Fruit fly (Drosophila melanogaster) whole organism, embryonic: ENCODE results near the gene Ac76E.

ENCODE experiments used
- Abd-B ChIP-seq: fragments of 200-800 bp; sonication (Bioruptor generic); optimal IDR thresholded peaks from 2 replicates; lab custom pipeline; 2018; ENCODE audit warnings: missing biosample characterization, mild to moderate bottlenecking, missing genetic modification characterization, moderate library complexity
- Atf6 ChIP-seq: fragments of 200-800 bp; sonication (Bioruptor generic); IDR thresholded peaks from 2 replicates; pipeline ENCODE4 v1.3.6; 2022; ENCODE audit warnings: missing biosample characterization, missing genetic modification characterization
- CG1024 ChIP-seq: fragments of 200-800 bp; sonication (Bioruptor generic); IDR thresholded peaks from 2 replicates; pipeline ENCODE4 v1.3.6; 2022; ENCODE audit warnings: missing biosample characterization, missing genetic modification characterization
- CG10654 ChIP-seq: fragments of 200-800 bp; sonication (Bioruptor generic); optimal IDR thresholded peaks from 2 replicates; lab custom pipeline; 2016; ENCODE audit warnings: missing biosample characterization, missing genetic modification characterization
- CG11696 ChIP-seq: fragments of 200-800 bp; sonication (Bioruptor generic); IDR thresholded peaks from 2 replicates; pipeline ENCODE4 v1.3.6; 2022; ENCODE audit warnings: missing biosample characterization, missing genetic modification characterization
- CG12299 ChIP-seq: fragments of 200-800 bp; sonication (Bioruptor generic); optimal IDR thresholded peaks from 2 replicates; lab custom pipeline; 2018; ENCODE audit warnings: missing biosample characterization, mild to moderate bottlenecking, missing genetic modification characterization
- CG12659 ChIP-seq: fragments of 200-800 bp; sonication (Bioruptor generic); optimal IDR thresholded peaks from 3 replicates; lab custom pipeline; 2017; ENCODE audit warnings: mild to moderate bottlenecking, missing biosample characterization, missing genetic modification reagents, missing genetic modification characterization
- CG12744 ChIP-seq: fragments of 200-800 bp; sonication (Bioruptor generic); optimal IDR thresholded peaks from 2 replicates; lab custom pipeline; 2016; ENCODE audit warnings: missing biosample characterization, missing genetic modification characterization
- CG13775 ChIP-seq: fragments of 200-800 bp; sonication (Bioruptor generic); optimal IDR thresholded peaks from 3 replicates; lab custom pipeline; 2017; ENCODE audit warnings: missing biosample characterization, mild to moderate bottlenecking, missing genetic modification characterization
- CG14050 ChIP-seq: fragments of 200-800 bp; sonication (Bioruptor generic); IDR thresholded peaks from 3 replicates; pipeline ENCODE4 v1.3.6; 2022; ENCODE audit warnings: missing biosample characterization, missing genetic modification characterization
- CG14710 ChIP-seq: fragments of 200-800 bp; sonication (Bioruptor generic); optimal IDR thresholded peaks from 3 replicates; lab custom pipeline; 2019; ENCODE audit warnings: missing biosample characterization, mild to moderate bottlenecking, missing genetic modification characterization, moderate library complexity
- CG15514 ChIP-seq: fragments of 200-800 bp; sonication (Bioruptor generic); optimal IDR thresholded peaks from 3 replicates; lab custom pipeline; 2017; ENCODE audit warnings: missing biosample characterization, missing genetic modification characterization, mild to moderate bottlenecking, moderate library complexity, missing genetic modification reagents
- CG17361 ChIP-seq: fragments of 200-800 bp; sonication (Bioruptor generic); IDR thresholded peaks from 3 replicates; pipeline ENCODE4 v1.3.6; 2022; ENCODE audit warnings: missing biosample characterization, missing genetic modification characterization
- CG2116 ChIP-seq: fragments of 200-800 bp; sonication (Bioruptor generic); optimal IDR thresholded peaks from 3 replicates; lab custom pipeline; 2018; ENCODE audit warnings: missing biosample characterization, mild to moderate bottlenecking, missing genetic modification characterization
- CG2712 ChIP-seq: fragments of 200-800 bp; optimal IDR thresholded peaks from 3 replicates; lab custom pipeline; 2019; ENCODE audit warnings: missing biosample characterization, mild to moderate bottlenecking, missing genetic modification characterization, moderate library complexity
- CG32772 ChIP-seq: fragments of 200-800 bp; sonication (Bioruptor generic); IDR thresholded peaks from 2 replicates; pipeline ENCODE4 v1.3.6; 2022; ENCODE audit warnings: missing biosample characterization, missing genetic modification characterization
- CG33213 ChIP-seq: fragments of 200-800 bp; sonication (Bioruptor generic); optimal IDR thresholded peaks from 3 replicates; lab custom pipeline; 2016; ENCODE audit warnings: missing biosample characterization, missing genetic modification characterization
- CG3847 ChIP-seq: fragments of 200-800 bp; sonication (Bioruptor generic); IDR thresholded peaks from 2 replicates; pipeline ENCODE4 v1.3.6; 2022; ENCODE audit warnings: missing biosample characterization, missing genetic modification characterization
- CG4617 ChIP-seq: fragments of 200-800 bp; sonication (Bioruptor generic); optimal IDR thresholded peaks from 3 replicates; lab custom pipeline; 2016; ENCODE audit warnings: missing biosample characterization, missing genetic modification characterization, borderline replicate concordance
- D19A ChIP-seq: fragments of 200-800 bp; optimal IDR thresholded peaks from 3 replicates; lab custom pipeline; 2019; ENCODE audit warnings: missing biosample characterization, mild to moderate bottlenecking, missing genetic modification characterization, moderate library complexity
- Dp ChIP-seq: fragments of 200-800 bp; sonication (Bioruptor generic); optimal IDR thresholded peaks from 2 replicates; lab custom pipeline; 2018; ENCODE audit warnings: missing biosample characterization, mild to moderate bottlenecking, missing genetic modification characterization, moderate library complexity
- Dref ChIP-seq: fragments of 200-800 bp; sonication (Bioruptor generic); IDR thresholded peaks from 2 replicates; pipeline ENCODE4 v1.3.6; 2022; ENCODE audit warnings: missing biosample characterization, missing genetic modification characterization
- Hr39 ChIP-seq: fragments of >200 bp; optimal IDR thresholded peaks from 2 replicates; lab custom pipeline; 2017
- Hsf ChIP-seq: fragments of 200-800 bp; sonication (Bioruptor generic); optimal IDR thresholded peaks from 3 replicates; lab custom pipeline; 2016; ENCODE audit warnings: missing biosample characterization, missing genetic modification characterization
- Lhr ChIP-seq: fragments of 200-800 bp; sonication (Bioruptor generic); optimal IDR thresholded peaks from 3 replicates; lab custom pipeline; 2017; ENCODE audit warnings: mild to moderate bottlenecking, missing biosample characterization, missing genetic modification reagents, missing genetic modification characterization
- Max ChIP-seq: fragments of 200-800 bp; sonication (Bioruptor generic); optimal IDR thresholded peaks from 2 replicates; lab custom pipeline; 2016; ENCODE audit warnings: missing biosample characterization, mild to moderate bottlenecking, missing genetic modification characterization
- Myb ChIP-seq: fragments of 200-800 bp; sonication (Bioruptor generic); optimal IDR thresholded peaks from 2 replicates; lab custom pipeline; 2016; ENCODE audit warnings: missing biosample characterization, missing genetic modification characterization
- NC2β ChIP-seq: fragments of 200-800 bp; sonication (Bioruptor generic); optimal IDR thresholded peaks from 2 replicates; lab custom pipeline; 2016; ENCODE audit warnings: missing biosample characterization, missing genetic modification characterization
- NFAT ChIP-seq: fragments of 200-800 bp; sonication (Bioruptor generic); IDR thresholded peaks from 2 replicates; pipeline ENCODE4 v1.3.6; 2022; ENCODE audit warnings: missing biosample characterization, missing genetic modification characterization
- PHDP ChIP-seq: fragments of 200-800 bp; sonication (Bioruptor generic); optimal IDR thresholded peaks from 3 replicates; lab custom pipeline; 2018; ENCODE audit warnings: missing biosample characterization, mild to moderate bottlenecking, missing genetic modification characterization, moderate library complexity
- Stat92E ChIP-seq, 3 experiments: fragments of >200 bp in 2 of 3; fragments of 200-800 bp in 1 of 3; sonication (Bioruptor generic) in 1 of 3; optimal IDR thresholded peaks; 2 replicates each; lab custom pipeline; 2017 to 2019; ENCODE audit warnings: missing biosample characterization in 3 of 3, missing genetic modification characterization in 3 of 3, mild to moderate bottlenecking in 1 of 3, moderate library complexity in 1 of 3
- YL-1 ChIP-seq: fragments of 200-800 bp; sonication (Bioruptor generic); optimal IDR thresholded peaks from 3 replicates; lab custom pipeline; 2017; ENCODE audit warnings: missing biosample characterization, mild to moderate bottlenecking, missing genetic modification characterization
- bab2 ChIP-seq: fragments of 200-800 bp; sonication (Bioruptor generic); optimal IDR thresholded peaks from 2 replicates; lab custom pipeline; 2016; ENCODE audit warnings: missing biosample characterization, missing genetic modification characterization
- bcd ChIP-seq: fragments of 200-800 bp; sonication (Bioruptor generic); optimal IDR thresholded peaks from 2 replicates; lab custom pipeline; 2017; ENCODE audit warnings: missing biosample characterization, mild to moderate bottlenecking, missing genetic modification characterization
- danr ChIP-seq: fragments of 200-800 bp; sonication (Bioruptor generic); IDR thresholded peaks from 2 replicates; pipeline ENCODE4 v1.3.6; 2022; ENCODE audit warnings: missing biosample characterization, missing genetic modification characterization
- dati ChIP-seq: fragments of 200-800 bp; sonication (Bioruptor generic); IDR thresholded peaks from 2 replicates; pipeline ENCODE4 v1.3.6; 2022; ENCODE audit warnings: missing biosample characterization, missing genetic modification characterization
- ems ChIP-seq: fragments of 200-800 bp; sonication (Bioruptor generic); optimal IDR thresholded peaks from 3 replicates; lab custom pipeline; 2016; ENCODE audit warnings: missing biosample characterization, missing genetic modification characterization
- oc ChIP-seq: fragments of 200-800 bp; sonication (Bioruptor generic); optimal IDR thresholded peaks from 2 replicates; lab custom pipeline; 2018; ENCODE audit warnings: missing biosample characterization, mild to moderate bottlenecking, missing genetic modification characterization, moderate library complexity
- pfk ChIP-seq: fragments of 200-800 bp; sonication (Bioruptor generic); optimal IDR thresholded peaks from 2 replicates; lab custom pipeline; 2018; ENCODE audit warnings: missing biosample characterization, mild to moderate bottlenecking, missing genetic modification characterization, moderate library complexity
- prd ChIP-seq, 3 experiments: fragments of >200 bp in 2 of 3; fragments of 200-800 bp in 1 of 3; sonication (Bioruptor generic) in 1 of 3; optimal IDR thresholded peaks in 2 of 3; IDR thresholded peaks in 1 of 3; 2 replicates in 2 of 3; 3 replicates in 1 of 3; pipeline versions ENCODE4 v1.3.6 to Lab custom; 2017 to 2022; ENCODE audit warnings: missing biosample characterization in 1 of 3, missing genetic modification characterization in 1 of 3
- sim ChIP-seq: fragments of 200-800 bp; sonication (Bioruptor generic); IDR thresholded peaks from 2 replicates; pipeline ENCODE4 v1.3.6; 2022; ENCODE audit warnings: missing biosample characterization, missing genetic modification characterization
- sisA ChIP-seq: fragments of 200-800 bp; sonication (Bioruptor generic); IDR thresholded peaks from 2 replicates; pipeline ENCODE4 v1.3.6; 2022; ENCODE audit warnings: missing biosample characterization, missing genetic modification characterization
- sug ChIP-seq: fragments of 200-800 bp; optimal IDR thresholded peaks from 2 replicates; lab custom pipeline; 2019; ENCODE audit warnings: missing biosample characterization, mild to moderate bottlenecking, missing genetic modification characterization, moderate library complexity
- unc-4 ChIP-seq: fragments of 200-800 bp; sonication (Bioruptor generic); IDR thresholded peaks from 2 replicates; pipeline ENCODE4 v1.3.6; 2022; ENCODE audit warnings: missing biosample characterization, missing genetic modification characterization; ENCODE audit not compliant: partially characterized antibody
- zen ChIP-seq: fragments of 200-800 bp; sonication (Bioruptor generic); optimal IDR thresholded peaks from 3 replicates; lab custom pipeline; 2018; ENCODE audit warnings: missing biosample characterization, mild to moderate bottlenecking, missing genetic modification characterization, moderate library complexity
- zf30C ChIP-seq: fragments of 200-800 bp; sonication (Bioruptor generic); optimal IDR thresholded peaks from 3 replicates; lab custom pipeline; 2018; ENCODE audit warnings: missing biosample characterization, mild to moderate bottlenecking, missing genetic modification characterization
- zfh1 ChIP-seq: fragments of 200-800 bp; sonication (Bioruptor generic); IDR thresholded peaks from 3 replicates; pipeline ENCODE4 v1.3.6; 2022; ENCODE audit warnings: missing biosample characterization, missing genetic modification characterization

The Ac76E gene

dm6 chr3L:19909234-19910053 is 29.6 kb upstream of the Ac76E start (continued):
- TF ChIP-seq CG17361 (GFP tag; lab: Robert Waterston, UW) (no peak; the same call in 2 of the 3 replicates), prd (optimal IDR thresholded peaks at IDR 0.05; lab: Kevin White, UChicago) (no peak), prd (GFP tag; IDR thresholded peaks at IDR 0.05; lab: Robert Waterston, UW) (no peak), dati (GFP tag; lab: Robert Waterston, UW) (no peak), PHDP (tag; lab: Kevin White, UChicago) (peak; percentile 29), CG14050 (GFP tag; lab: Robert Waterston, UW) (no peak), sim (no peak)

dm6 chr3L:19910054-19910414 is 29.1 kb upstream of the Ac76E start, which contains the start of the genes Mi-2 and Prp3:
Mi-2 (minus strand) TSS chr3L:19910215.
Prp3 (plus strand) TSS chr3L:19910300.
- peak; percentile 57 for TF ChIP-seq CG14710
- no peak for TF ChIP-seq unc-4
- peak; percentile 83 for TF ChIP-seq Dref (GFP tag; lab: Robert Waterston, UW)
- TF ChIP-seq danr (GFP tag; lab: Robert Waterston, UW), result no peak
- TF ChIP-seq D19A, result peak; percentile 80
- peak; percentile 84 for TF ChIP-seq Myb
- TF ChIP-seq zfh1 (GFP tag; lab: Robert Waterston, UW), result peak; percentile 48; the same call in 1 of the 3 replicates
- TF ChIP-seq CG13775 (GFP tag; lab: Kevin White, UChicago), result peak; percentile 11
- no peak for TF ChIP-seq CG12744
- no peak for TF ChIP-seq Atf6 (GFP tag; lab: Robert Waterston, UW)
- TF ChIP-seq Abd-B (GFP tag; lab: Kevin White, UChicago), result peak; percentile 76
- TF ChIP-seq Stat92E (GFP tag; optimal IDR thresholded peaks at IDR 0.05; lab: Kevin White, UChicago), result peak in 1 of 3 experiments; percentile 93
- peak; percentile 63; the same call in 1 of the 2 replicates for TF ChIP-seq CG3847 (GFP tag; lab: Robert Waterston, UW)
- no peak for TF ChIP-seq sisA (GFP tag; lab: Robert Waterston, UW)
- no peak for TF ChIP-seq bab2 (GFP tag; lab: Kevin White, UChicago)
- TF ChIP-seq zen (tag; lab: Kevin White, UChicago), result peak; percentile 28
- peak; percentile 7 for TF ChIP-seq bcd (GFP tag; lab: Kevin White, UChicago)
- TF ChIP-seq NC2β (GFP tag; lab: Kevin White, UChicago), result peak; percentile 52
- peak; percentile 56 for TF ChIP-seq CG33213 (GFP tag; lab: Kevin White, UChicago)
- TF ChIP-seq Hsf (GFP tag; lab: Kevin White, UChicago), result peak; percentile 21
- peak; percentile 40 for TF ChIP-seq pfk
- TF ChIP-seq YL-1 (GFP tag; lab: Kevin White, UChicago), result peak; percentile 94
- peak; percentile 11 for TF ChIP-seq Max
- TF ChIP-seq CG11696 (GFP tag; lab: Robert Waterston, UW), result no peak
- TF ChIP-seq NFAT (GFP tag; lab: Robert Waterston, UW), result 0 out of 2 replicates have a peak, but pooled peaks have one; percentile 20
- TF ChIP-seq CG12659 (GFP tag; lab: Kevin White, UChicago), result peak; percentile 88
- TF ChIP-seq CG2116 (GFP tag; lab: Kevin White, UChicago), result peak; percentile 99
- TF ChIP-seq oc, result peak; percentile 1
- no peak for TF ChIP-seq CG10654 (GFP tag; lab: Kevin White, UChicago)
- TF ChIP-seq CG15514 (GFP tag; lab: Kevin White, UChicago), result peak; percentile 72
- TF ChIP-seq CG1024 (GFP tag; lab: Robert Waterston, UW), result no peak
- peak; percentile 95 for TF ChIP-seq CG4617 (GFP tag; lab: Kevin White, UChicago)
- peak; percentile 40 for TF ChIP-seq sug (tag; lab: Kevin White, UChicago)
- peak; percentile 36 for TF ChIP-seq CG2712 (tag; lab: Kevin White, UChicago)
- no peak for TF ChIP-seq Hr39 (lab: Kevin White, UChicago)
- peak; percentile 64 for TF ChIP-seq zf30C
- TF ChIP-seq Lhr (GFP tag; lab: Kevin White, UChicago), result peak; percentile 17
- TF ChIP-seq CG32772 (GFP tag; lab: Robert Waterston, UW), result peak; percentile 60
- TF ChIP-seq Dp (GFP tag; lab: Kevin White, UChicago), result peak; percentile 47
- TF ChIP-seq CG12299 (tag; lab: Kevin White, UChicago), result peak; percentile 69
- no peak for TF ChIP-seq ems (GFP tag; lab: Kevin White, UChicago)
